Worm (Caenorhabditis elegans) whole organism, young adult: ENCODE data around the gene srt-39.

Experiments
- B0336.3 ChIP-seq: fragments of 200-800 bp; sonication (Bioruptor generic); IDR thresholded peaks from 2 replicates; pipeline ENCODE4 v1.3.6; 2022; ENCODE audit warnings: missing genetic modification characterization, missing compliant biosample characterization
- D2030.7 ChIP-seq: fragments of 200-800 bp; sonication (Bioruptor generic); IDR thresholded peaks from 2 replicates; pipeline ENCODE4 v1.3.6; 2022; ENCODE audit warnings: missing genetic modification reagents, missing genetic modification characterization, missing compliant biosample characterization
- F33H1.4 ChIP-seq: fragments of 200-800 bp; sonication (Bioruptor generic); IDR thresholded peaks from 2 replicates; pipeline ENCODE4 v1.3.6; 2022; ENCODE audit warnings: missing genetic modification reagents, missing genetic modification characterization, missing compliant biosample characterization
- F37B4.10 ChIP-seq: fragments of 200-800 bp; sonication (Bioruptor generic); IDR thresholded peaks from 2 replicates; pipeline ENCODE4 v1.3.6; 2022; ENCODE audit warnings: missing genetic modification characterization, missing compliant biosample characterization
- F55B11.4 ChIP-seq: sonication (generic microtip); optimal IDR thresholded peaks from 2 replicates; lab custom pipeline; 2016; ENCODE audit warnings: missing compliant biosample characterization, missing genetic modification characterization, borderline replicate concordance; ENCODE audit not compliant: insufficient read depth
- F57C9.4 ChIP-seq: sonication (generic microtip); optimal IDR thresholded peaks from 2 replicates; lab custom pipeline; 2017; ENCODE audit warnings: mild to moderate bottlenecking, missing genetic modification characterization, missing compliant biosample characterization
- T26A5.8 ChIP-seq: sonication (generic microtip); optimal IDR thresholded peaks from 2 replicates; lab custom pipeline; 2016; ENCODE audit warnings: missing genetic modification characterization, missing compliant biosample characterization
- Y56A3A.18 ChIP-seq: fragments of 200-800 bp; sonication (Bioruptor generic); IDR thresholded peaks from 2 replicates; pipeline ENCODE4 v1.3.6; 2022; ENCODE audit warnings: missing genetic modification reagents, missing genetic modification characterization, missing compliant biosample characterization
- aptf-2 ChIP-seq: fragments of 200-800 bp; sonication (Bioruptor generic); conservative IDR thresholded peaks from 2 replicates; pipeline ENCODE4 v1.3.6; 2022; ENCODE audit warnings: missing genetic modification reagents, missing genetic modification characterization, missing compliant biosample characterization
- atf-7 ChIP-seq: sonication (generic microtip); optimal IDR thresholded peaks from 2 replicates; lab custom pipeline; 2017; ENCODE audit warnings: mild to moderate bottlenecking, missing genetic modification characterization, missing compliant biosample characterization
- athp-1 ChIP-seq: sonication (generic microtip); optimal IDR thresholded peaks from 2 replicates; lab custom pipeline; 2017; ENCODE audit warnings: mild to moderate bottlenecking, missing genetic modification characterization, missing compliant biosample characterization
- cebp-1 ChIP-seq, 2 experiments: fragments of 200-800 bp in 1 of 2; sonication (Bioruptor generic) in 1 of 2; sonication (generic microtip) in 1 of 2; IDR thresholded peaks in 1 of 2; optimal IDR thresholded peaks in 1 of 2; 2 replicates each; pipeline versions ENCODE4 v1.3.6 to Lab custom; 2017 to 2022; ENCODE audit warnings: missing compliant biosample characterization in 2 of 2, missing genetic modification characterization in 2 of 2, mild to moderate bottlenecking in 1 of 2, missing genetic modification reagents in 1 of 2, moderate library complexity in 1 of 2
- cebp-2 ChIP-seq: fragments of 200-800 bp; sonication (Bioruptor generic); IDR thresholded peaks from 2 replicates; pipeline ENCODE4 v1.3.6; 2022; ENCODE audit warnings: missing genetic modification characterization, missing compliant biosample characterization
- ceh-40 ChIP-seq: fragments of 200-800 bp; sonication (Bioruptor generic); IDR thresholded peaks from 2 replicates; pipeline ENCODE4 v1.3.6; 2022; ENCODE audit warnings: missing genetic modification characterization, missing compliant biosample characterization
- ceh-58 ChIP-seq: fragments of 200-800 bp; sonication (Bioruptor generic); IDR thresholded peaks from 2 replicates; pipeline ENCODE4 v1.3.6; 2022; ENCODE audit warnings: missing genetic modification characterization, missing compliant biosample characterization
- ceh-79 ChIP-seq: sonication (generic microtip); optimal IDR thresholded peaks from 2 replicates; lab custom pipeline; 2017; ENCODE audit warnings: mild to moderate bottlenecking, missing genetic modification characterization, missing compliant biosample characterization
- ceh-91 ChIP-seq: fragments of 200-800 bp; sonication (Bioruptor generic); IDR thresholded peaks from 2 replicates; pipeline ENCODE4 v1.3.6; 2022; ENCODE audit warnings: missing genetic modification reagents, missing genetic modification characterization, missing compliant biosample characterization
- die-1 ChIP-seq: sonication (generic microtip); optimal IDR thresholded peaks from 2 replicates; lab custom pipeline; 2016; ENCODE audit warnings: missing genotype, mild to moderate bottlenecking, missing genetic modification characterization, missing compliant biosample characterization
- ets-4 ChIP-seq: fragments of 200-800 bp; sonication (Bioruptor generic); optimal IDR thresholded peaks from 2 replicates; lab custom pipeline; 2018; ENCODE audit warnings: mild to moderate bottlenecking, missing genetic modification characterization, missing compliant biosample characterization
- hmg-1.2 ChIP-seq: fragments of 200-800 bp; sonication (Bioruptor generic); IDR thresholded peaks from 2 replicates; pipeline ENCODE4 v1.3.6; 2022; ENCODE audit warnings: missing genetic modification reagents, missing genetic modification characterization, missing compliant biosample characterization
- lag-1 ChIP-seq: fragments of 200-800 bp; sonication (Bioruptor generic); IDR thresholded peaks from 2 replicates; pipeline ENCODE4 v1.3.6; 2022; ENCODE audit warnings: missing genetic modification reagents, missing genetic modification characterization, missing compliant biosample characterization
- let-607 ChIP-seq, 2 experiments: fragments of 200-800 bp in 1 of 2; sonication (Bioruptor generic) in 1 of 2; sonication (generic microtip) in 1 of 2; optimal IDR thresholded peaks; 2 replicates each; lab custom pipeline; 2016 to 2018; ENCODE audit warnings: mild to moderate bottlenecking in 2 of 2, missing compliant biosample characterization in 2 of 2, missing genetic modification characterization in 2 of 2, moderate library complexity in 2 of 2, missing genotype in 1 of 2
- lin-40 ChIP-seq: sonication (generic microtip); optimal IDR thresholded peaks from 2 replicates; lab custom pipeline; 2016; ENCODE audit warnings: missing genetic modification characterization, mild to moderate bottlenecking, missing compliant biosample characterization, missing genotype, missing genetic modification reagents
- madf-6 ChIP-seq: fragments of 200-800 bp; sonication (Bioruptor generic); IDR thresholded peaks from 2 replicates; pipeline ENCODE4 v1.3.6; 2022; ENCODE audit warnings: missing genetic modification reagents, missing genetic modification characterization, missing compliant biosample characterization
- mel-28 ChIP-seq: sonication (generic microtip); optimal IDR thresholded peaks from 2 replicates; lab custom pipeline; 2016; ENCODE audit warnings: borderline replicate concordance, mild to moderate bottlenecking, missing genetic modification characterization, missing compliant biosample characterization
- nfya-1 ChIP-seq: sonication (generic microtip); optimal IDR thresholded peaks from 2 replicates; lab custom pipeline; 2017; ENCODE audit warnings: antibody characterized with exemption, missing compliant biosample characterization, missing genetic modification characterization, borderline replicate concordance; ENCODE audit not compliant: insufficient read depth
- nfyb-1 ChIP-seq: fragments of 200-800 bp; sonication (Bioruptor generic); IDR thresholded peaks from 2 replicates; pipeline ENCODE4 v1.3.6; 2022; ENCODE audit warnings: missing genetic modification reagents, missing genetic modification characterization, missing compliant biosample characterization
- nhr-27 ChIP-seq: fragments of 200-800 bp; sonication (Bioruptor generic); optimal IDR thresholded peaks from 2 replicates; lab custom pipeline; 2018; ENCODE audit warnings: mild to moderate bottlenecking, missing genetic modification characterization, moderate library complexity, missing compliant biosample characterization
- nhr-90 ChIP-seq: sonication (generic microtip); optimal IDR thresholded peaks from 2 replicates; lab custom pipeline; 2016; ENCODE audit warnings: missing genotype, mild to moderate bottlenecking, missing genetic modification characterization, missing compliant biosample characterization
- pbrm-1 ChIP-seq: fragments of 200-800 bp; sonication (Bioruptor generic); IDR thresholded peaks from 2 replicates; pipeline ENCODE4 v1.3.6; 2022; ENCODE audit warnings: missing genetic modification reagents, missing genetic modification characterization, missing compliant biosample characterization
- rec-8 ChIP-seq, 2 experiments: sonication (generic microtip); optimal IDR thresholded peaks; 2 replicates each; lab custom pipeline; 2016; ENCODE audit warnings: mild to moderate bottlenecking in 2 of 2, missing genetic modification characterization in 2 of 2, missing genetic modification reagents in 2 of 2, missing genotype in 2 of 2, missing biosample characterization in 1 of 2, missing compliant biosample characterization in 1 of 2, moderate library complexity in 1 of 2
- sdz-38 ChIP-seq: sonication (generic microtip); optimal IDR thresholded peaks from 2 replicates; lab custom pipeline; 2016; ENCODE audit warnings: missing genotype, missing genetic modification characterization, missing compliant biosample characterization
- snpc-1.1 ChIP-seq: sonication (generic microtip); optimal IDR thresholded peaks from 2 replicates; lab custom pipeline; 2017; ENCODE audit warnings: missing genetic modification characterization, mild to moderate bottlenecking, missing compliant biosample characterization, antibody characterized with exemption, moderate library complexity, missing genotype, missing genetic modification reagents; ENCODE audit not compliant: insufficient read depth
- snpc-3.4 ChIP-seq: sonication (generic microtip); optimal IDR thresholded peaks from 2 replicates; lab custom pipeline; 2017; ENCODE audit warnings: missing genetic modification characterization, mild to moderate bottlenecking, missing compliant biosample characterization, antibody characterized with exemption, moderate library complexity, missing genotype, missing genetic modification reagents
- snpc-4 ChIP-seq, 5 experiments: fragments of 150-350 bp in 1 of 5; sonication (generic microtip) in 4 of 5; optimal IDR thresholded peaks; 2 replicates each; lab custom pipeline; 2014 to 2018; ENCODE audit warnings: missing genetic modification characterization in 5 of 5, missing biosample characterization in 3 of 5, antibody characterized with exemption in 2 of 5, mild to moderate bottlenecking in 2 of 5, missing compliant biosample characterization in 2 of 5, missing genotype in 2 of 5, moderate library complexity in 2 of 5, missing genetic modification reagents in 1 of 5
- somi-1 ChIP-seq: fragments of 200-800 bp; sonication (Bioruptor generic); optimal IDR thresholded peaks from 2 replicates; lab custom pipeline; 2018; ENCODE audit warnings: mild to moderate bottlenecking, missing genetic modification characterization, missing compliant biosample characterization
- sptf-2 ChIP-seq: fragments of 200-800 bp; sonication (Bioruptor generic); optimal IDR thresholded peaks from 2 replicates; lab custom pipeline; 2018; ENCODE audit warnings: mild to moderate bottlenecking, missing genetic modification characterization, missing compliant biosample characterization
- tlf-1 ChIP-seq: fragments of 200-800 bp; sonication (Bioruptor generic); optimal IDR thresholded peaks from 2 replicates; lab custom pipeline; 2018; ENCODE audit warnings: mild to moderate bottlenecking, missing genetic modification characterization, missing compliant biosample characterization
- unc-130 ChIP-seq: sonication (generic microtip); optimal IDR thresholded peaks from 2 replicates; lab custom pipeline; 2016; ENCODE audit warnings: missing genetic modification reagents, missing genetic modification characterization, missing compliant biosample characterization
- unc-62 ChIP-seq: fragments of 150-350 bp; optimal IDR thresholded peaks from 2 replicates; lab custom pipeline; 2014; ENCODE audit warnings: missing biosample characterization, missing genetic modification reagents, missing genetic modification characterization
- ztf-18 ChIP-seq: sonication (generic microtip); optimal IDR thresholded peaks from 2 replicates; lab custom pipeline; 2016; ENCODE audit warnings: missing genotype, mild to moderate bottlenecking, missing genetic modification characterization, missing compliant biosample characterization
- ztf-22 ChIP-seq: fragments of 200-800 bp; sonication (Bioruptor generic); optimal IDR thresholded peaks from 2 replicates; lab custom pipeline; 2018; ENCODE audit warnings: mild to moderate bottlenecking, missing genetic modification characterization, moderate library complexity, missing compliant biosample characterization
- ztf-25 ChIP-seq: fragments of 200-800 bp; sonication (Bioruptor generic); IDR thresholded peaks from 2 replicates; pipeline ENCODE4 v1.3.6; 2022; ENCODE audit warnings: missing genetic modification reagents, missing genetic modification characterization, missing compliant biosample characterization
- ztf-28 ChIP-seq: fragments of 200-800 bp; sonication (Bioruptor generic); IDR thresholded peaks from 2 replicates; pipeline ENCODE4 v1.3.6; 2022; ENCODE audit warnings: missing genetic modification reagents, missing genetic modification characterization, missing compliant biosample characterization
- ztf-3 ChIP-seq: fragments of 200-800 bp; sonication (Bioruptor generic); optimal IDR thresholded peaks from 2 replicates; lab custom pipeline; 2018; ENCODE audit warnings: mild to moderate bottlenecking, missing genetic modification characterization, missing compliant biosample characterization
- ztf-6 ChIP-seq: fragments of 200-800 bp; sonication (Bioruptor generic); IDR thresholded peaks from 2 replicates; pipeline ENCODE4 v1.3.6; 2022; ENCODE audit warnings: missing genetic modification reagents, missing genetic modification characterization, missing compliant biosample characterization

srt-39 gene

DNA sequence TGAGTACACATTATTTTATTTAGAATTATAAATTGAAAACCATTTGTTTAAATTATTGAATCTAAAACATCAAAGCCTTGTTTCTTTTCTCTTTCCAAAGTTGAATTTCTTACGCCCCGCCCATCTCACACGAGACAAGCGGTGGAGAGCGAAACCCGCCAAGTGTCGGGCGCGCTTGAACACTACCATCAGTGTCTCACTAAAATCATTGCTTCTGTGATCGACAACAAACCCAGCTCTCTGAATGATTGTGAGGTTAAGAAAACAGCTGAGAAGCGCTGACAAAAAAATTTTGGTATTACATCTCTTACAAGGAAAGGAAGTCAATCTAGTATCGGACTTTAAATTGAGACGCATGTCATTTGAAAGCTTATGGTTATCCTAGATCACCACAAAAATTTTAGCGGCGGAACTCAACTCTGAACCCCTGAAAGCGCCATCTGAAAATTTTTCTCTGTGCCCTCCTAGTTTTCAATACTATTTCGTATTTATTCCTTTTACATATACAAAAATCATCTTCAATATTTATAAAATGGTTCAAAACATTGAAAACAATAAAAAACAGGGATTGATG is 6.5 kb downstream of the srt-39 start:
- TF ChIP-seq rec-8 (tag; optimal IDR thresholded peaks at IDR 0.05; lab: Kevin White, UChicago) (peak; percentile 11 to 80), mel-28 (tag; lab: Kevin White, UChicago) (no peak), unc-62 (GFP tag; lab: Kevin White, UChicago) (no peak), sptf-2 (GFP tag; lab: Kevin White, UChicago) (peak; percentile 9), madf-6 (GFP tag; lab: Robert Waterston, UW) (peak; percentile 89), B0336.3 (GFP tag; lab: Robert Waterston, UW) (peak; percentile 88), ceh-79 (tag; lab: Kevin White, UChicago) (no peak), cebp-1 (GFP tag; IDR thresholded peaks at IDR 0.05; lab: Robert Waterston, UW) (no peak), cebp-1 (tag; optimal IDR thresholded peaks at IDR 0.05; lab: Kevin White, UChicago) (peak; percentile 62), somi-1 (no peak), ztf-22 (GFP tag; lab: Kevin White, UChicago) (peak; percentile 11), D2030.7 (GFP tag; lab: Robert Waterston, UW) (peak; percentile 97), lag-1 (GFP tag; lab: Robert Waterston, UW) (no peak), snpc-3.4 (tag; lab: Kevin White, UChicago) (peak; percentile 99), tlf-1 (GFP tag; lab: Kevin White, UChicago) (peak; percentile 75), pbrm-1 (GFP tag; lab: Robert Waterston, UW) (peak; percentile 99), nfyb-1 (GFP tag; lab: Robert Waterston, UW) (peak; percentile 87), let-607 (tag; optimal IDR thresholded peaks at IDR 0.05; lab: Kevin White, UChicago) (peak in 1 of 2 experiments; percentile 8), cebp-2 (GFP tag; lab: Robert Waterston, UW) (0 out of 2 replicates have a peak, but pooled peaks have one; percentile 45), snpc-1.1 (tag; lab: Kevin White, UChicago) (peak; percentile 100), sdz-38 (tag; lab: Kevin White, UChicago) (no peak), Y56A3A.18 (GFP tag; lab: Robert Waterston, UW) (peak; percentile 90), F57C9.4 (tag; lab: Kevin White, UChicago) (no peak), unc-130 (GFP tag; lab: Kevin White, UChicago) (peak; percentile 13), aptf-2 (GFP tag; lab: Robert Waterston, UW) (no peak), nhr-27 (tag; lab: Kevin White, UChicago) (no peak), athp-1 (tag; lab: Kevin White, UChicago) (no peak), ztf-25 (GFP tag; lab: Robert Waterston, UW) (no peak), ztf-28 (peak; percentile 81; the same call in 1 of the 2 replicates), ets-4 (GFP tag; lab: Kevin White, UChicago) (no peak), ztf-18 (tag; lab: Kevin White, UChicago) (peak; percentile 87), nfya-1 (tag; lab: Kevin White, UChicago) (no peak), F33H1.4 (GFP tag; lab: Robert Waterston, UW) (peak; percentile 50), atf-7 (tag; lab: Kevin White, UChicago) (peak; percentile 10), lin-40 (tag; lab: Kevin White, UChicago) (peak; percentile 54), ceh-91 (GFP tag; lab: Robert Waterston, UW) (0 out of 2 replicates have a peak, but pooled peaks have one; percentile 13), T26A5.8 (no peak), F37B4.10 (GFP tag; lab: Robert Waterston, UW) (no peak), die-1 (tag; lab: Kevin White, UChicago) (peak; percentile 9), ztf-6 (no peak), ztf-3 (no peak), ceh-58 (GFP tag; lab: Robert Waterston, UW) (no peak), nhr-90 (no peak), ceh-40 (GFP tag; lab: Robert Waterston, UW) (no peak), snpc-4 (GFP tag; optimal IDR thresholded peaks at IDR 0.05; lab: Kevin White, UChicago) (peak; percentile 100), snpc-4 (tag; optimal IDR thresholded peaks at IDR 0.05; lab: Kevin White, UChicago) (peak; percentile 99 to 100 (median 100)), hmg-1.2 (GFP tag; lab: Robert Waterston, UW) (peak; percentile 97), F55B11.4 (tag; lab: Kevin White, UChicago) (no peak)
